Worm (Caenorhabditis elegans) whole organism, mixed stage, embryonic: ENCODE data around the gene F44E5.5.

Experiments used
- M03D4.4 ChIP-seq: sonication (generic microtip); optimal IDR thresholded peaks from 2 replicates; lab custom pipeline; 2017; ENCODE audit warnings: mild to moderate bottlenecking, missing genetic modification characterization, missing compliant biosample characterization
- bed-3 ChIP-seq: fragments of 200-800 bp; sonication (Bioruptor generic); optimal IDR thresholded peaks from 3 replicates; lab custom pipeline; 2018; ENCODE audit warnings: mild to moderate bottlenecking, missing genetic modification characterization, moderate library complexity, missing compliant biosample characterization
- blmp-1 ChIP-seq: fragments of 150-350 bp; optimal IDR thresholded peaks from 2 replicates; lab custom pipeline; 2014; ENCODE audit warnings: missing biosample characterization, missing genetic modification characterization
- ceh-39 ChIP-seq: fragments of 150-350 bp; optimal IDR thresholded peaks from 2 replicates; lab custom pipeline; 2014; ENCODE audit warnings: missing biosample characterization, missing genetic modification characterization
- ceh-43 ChIP-seq: fragments of 200-800 bp; sonication (Bioruptor generic); optimal IDR thresholded peaks from 2 replicates; lab custom pipeline; 2018; ENCODE audit warnings: mild to moderate bottlenecking, missing genetic modification characterization, moderate library complexity, missing compliant biosample characterization
- ceh-83 ChIP-seq: fragments of 200-800 bp; sonication (Bioruptor generic); optimal IDR thresholded peaks from 2 replicates; lab custom pipeline; 2018; ENCODE audit warnings: mild to moderate bottlenecking, missing genetic modification characterization, missing compliant biosample characterization
- ces-1 ChIP-seq: fragments of 150-350 bp; optimal IDR thresholded peaks from 2 replicates; lab custom pipeline; 2014; ENCODE audit warnings: missing biosample characterization, missing genetic modification reagents, missing genetic modification characterization
- cnd-1 ChIP-seq: fragments of 200-800 bp; sonication (Bioruptor generic); optimal IDR thresholded peaks from 2 replicates; lab custom pipeline; 2018; ENCODE audit warnings: mild to moderate bottlenecking, missing genetic modification characterization, missing compliant biosample characterization
- drap-1 ChIP-seq: fragments of 200-800 bp; sonication (Bioruptor generic); optimal IDR thresholded peaks from 3 replicates; lab custom pipeline; 2018; ENCODE audit warnings: mild to moderate bottlenecking, missing genetic modification characterization, missing compliant biosample characterization
- elt-1 ChIP-seq: sonication (generic microtip); optimal IDR thresholded peaks from 2 replicates; lab custom pipeline; 2017; ENCODE audit warnings: missing genetic modification characterization, mild to moderate bottlenecking, missing compliant biosample characterization, antibody characterized with exemption, moderate library complexity, borderline replicate concordance; ENCODE audit not compliant: insufficient read depth
- elt-3 ChIP-seq: fragments of 150-350 bp; optimal IDR thresholded peaks from 2 replicates; lab custom pipeline; 2014; ENCODE audit warnings: missing biosample characterization, missing genetic modification characterization
- flh-1 ChIP-seq: fragments of 200-800 bp; sonication (Bioruptor generic); optimal IDR thresholded peaks from 2 replicates; lab custom pipeline; 2018; ENCODE audit warnings: mild to moderate bottlenecking, missing genetic modification characterization, moderate library complexity, missing compliant biosample characterization
- ham-2 ChIP-seq: fragments of 200-800 bp; sonication (Bioruptor generic); optimal IDR thresholded peaks from 2 replicates; lab custom pipeline; 2018; ENCODE audit warnings: mild to moderate bottlenecking, missing genetic modification characterization, missing compliant biosample characterization
- lin-13 ChIP-seq: fragments of 150-350 bp; optimal IDR thresholded peaks from 2 replicates; lab custom pipeline; 2014; ENCODE audit warnings: missing biosample characterization, missing genetic modification characterization
- lin-32 ChIP-seq: fragments of 200-800 bp; sonication (Bioruptor generic); optimal IDR thresholded peaks from 2 replicates; lab custom pipeline; 2018; ENCODE audit warnings: mild to moderate bottlenecking, missing genetic modification characterization, missing compliant biosample characterization
- lsy-2 ChIP-seq: fragments of 150-350 bp; optimal IDR thresholded peaks from 2 replicates; lab custom pipeline; 2014; ENCODE audit warnings: missing biosample characterization, missing genetic modification characterization
- mab-5 ChIP-seq: fragments of 150-350 bp; optimal IDR thresholded peaks from 2 replicates; lab custom pipeline; 2014; ENCODE audit warnings: missing biosample characterization, missing genetic modification characterization
- mep-1 ChIP-seq: fragments of 150-350 bp; optimal IDR thresholded peaks from 2 replicates; lab custom pipeline; 2017; ENCODE audit warnings: missing biosample characterization, missing genetic modification reagents, missing genetic modification characterization, inconsistent platforms
- nhr-12 ChIP-seq: fragments of 150-350 bp; optimal IDR thresholded peaks from 2 replicates; lab custom pipeline; 2014; ENCODE audit warnings: missing biosample characterization, missing genetic modification characterization
- nhr-28 ChIP-seq: fragments of 150-350 bp; optimal IDR thresholded peaks from 2 replicates; lab custom pipeline; 2014; ENCODE audit warnings: missing biosample characterization, missing genetic modification characterization
- nhr-76 ChIP-seq: sonication (generic microtip); optimal IDR thresholded peaks from 2 replicates; lab custom pipeline; 2017; ENCODE audit warnings: missing biosample characterization, missing genetic modification characterization
- pha-4 ChIP-seq: fragments of 150-350 bp; optimal IDR thresholded peaks from 2 replicates; lab custom pipeline; 2018; ENCODE audit warnings: missing biosample characterization, missing genetic modification reagents, missing genetic modification characterization
- sptf-1 ChIP-seq: sonication (generic microtip); optimal IDR thresholded peaks from 2 replicates; lab custom pipeline; 2017; ENCODE audit warnings: mild to moderate bottlenecking, missing genetic modification characterization, moderate library complexity, missing compliant biosample characterization
- tbx-8 ChIP-seq: fragments of 200-800 bp; sonication (Bioruptor generic); optimal IDR thresholded peaks from 2 replicates; lab custom pipeline; 2018; ENCODE audit warnings: mild to moderate bottlenecking, missing genetic modification characterization, moderate library complexity, missing compliant biosample characterization
- unc-120 ChIP-seq: sonication (generic microtip); optimal IDR thresholded peaks from 2 replicates; lab custom pipeline; 2017; ENCODE audit warnings: missing genetic modification characterization, missing compliant biosample characterization; ENCODE audit not compliant: poor library complexity, severe bottlenecking
- unc-39 ChIP-seq: fragments of 150-350 bp; optimal IDR thresholded peaks from 2 replicates; lab custom pipeline; 2014; ENCODE audit warnings: missing biosample characterization, missing genetic modification characterization
- unc-62 ChIP-seq: fragments of 150-350 bp; optimal IDR thresholded peaks from 2 replicates; lab custom pipeline; 2014; ENCODE audit warnings: missing biosample characterization, missing genetic modification reagents, missing genetic modification characterization
- zip-8 ChIP-seq: fragments of 150-350 bp; optimal IDR thresholded peaks from 2 replicates; lab custom pipeline; 2014; ENCODE audit warnings: missing biosample characterization, missing genetic modification characterization

Gene F44E5.5

ce11 chrII:11806256-11806655 is 46.8 kb downstream of the F44E5.5 start, which contains the start of gene jmjd-1.1:
TSS of gene jmjd-1.1 (plus strand) at chrII:11806556.
- TF ChIP-seq ceh-83 (GFP tag; lab: Kevin White, UChicago) (no peak), M03D4.4 (tag; lab: Kevin White, UChicago) (no peak), mab-5 (tag; lab: Kevin White, UChicago) (no peak), pha-4 (no peak), elt-1 (tag; lab: Kevin White, UChicago) (no peak), unc-62 (GFP tag; lab: Kevin White, UChicago) (no peak), lsy-2 (tag; lab: Kevin White, UChicago) (no peak), ham-2 (no peak), nhr-76 (no peak), blmp-1 (no peak), mep-1 (tag; lab: Kevin White, UChicago) (no peak), lin-13 (no peak), ceh-39 (tag; lab: Kevin White, UChicago) (no peak), ceh-43 (GFP tag; lab: Kevin White, UChicago) (no peak), bed-3 (GFP tag; lab: Kevin White, UChicago) (no peak), drap-1 (no peak), lin-32 (GFP tag; lab: Kevin White, UChicago) (no peak), cnd-1 (tag; lab: Kevin White, UChicago) (no peak)

- no peak for TF ChIP-seq unc-120 (tag; lab: Kevin White, UChicago)
- no peak for TF ChIP-seq nhr-28
- no peak for TF ChIP-seq unc-39 (tag; lab: Kevin White, UChicago)
- TF ChIP-seq M03D4.4 (tag; lab: Kevin White, UChicago) = no peak
- TF ChIP-seq ceh-83 (GFP tag; lab: Kevin White, UChicago) = no peak
- TF ChIP-seq mab-5 (tag; lab: Kevin White, UChicago) = no peak
- TF ChIP-seq ceh-43 (GFP tag; lab: Kevin White, UChicago) = no peak
- TF ChIP-seq ham-2 = no peak
- TF ChIP-seq sptf-1 (tag; lab: Kevin White, UChicago) = no peak
- no peak for TF ChIP-seq elt-3 (tag; lab: Kevin White, UChicago)
- TF ChIP-seq ces-1 (GFP tag; lab: Kevin White, UChicago) = no peak
- TF ChIP-seq bed-3 (GFP tag; lab: Kevin White, UChicago) = no peak
- no peak for TF ChIP-seq zip-8 (tag; lab: Kevin White, UChicago)
Observed at ce11 chrII:11808979-11809378, 49.5 kb downstream of the F44E5.5 start, which contains the start of gene F43G6.10. TSS of gene F43G6.10 (plus strand) at chrII:11809349.

- TF ChIP-seq ceh-43 (GFP tag; lab: Kevin White, UChicago) = no peak
- no peak for TF ChIP-seq elt-3 (tag; lab: Kevin White, UChicago)
- no peak for TF ChIP-seq nhr-12 (tag; lab: Kevin White, UChicago)
- TF ChIP-seq, all 35 proteins: peak for 0
Observed at ce11 chrII:11810436-11810835, 51.0 kb downstream of the F44E5.5 start, which contains the start of gene F43G6.7. TSS of gene F43G6.7 (plus strand) at chrII:11810790.

ce11 chrII:11811241-11811640 is 51.8 kb downstream of the F44E5.5 start:
- no peak for TF ChIP-seq lin-13
- TF ChIP-seq elt-3 (tag; lab: Kevin White, UChicago) = no peak
- TF ChIP-seq drap-1 = no peak
- TF ChIP-seq ceh-83 (GFP tag; lab: Kevin White, UChicago) = no peak
- no peak for TF ChIP-seq zip-8 (tag; lab: Kevin White, UChicago)
- no peak for TF ChIP-seq tbx-8 (GFP tag; lab: Kevin White, UChicago)
- no peak for TF ChIP-seq blmp-1
- TF ChIP-seq flh-1 (GFP tag; lab: Kevin White, UChicago) = no peak
- TF ChIP-seq unc-62 (GFP tag; lab: Kevin White, UChicago) = no peak
- no peak for TF ChIP-seq sptf-1 (tag; lab: Kevin White, UChicago)
- TF ChIP-seq ceh-39 (tag; lab: Kevin White, UChicago) = no peak
- no peak for TF ChIP-seq mab-5 (tag; lab: Kevin White, UChicago)
- TF ChIP-seq unc-120 (tag; lab: Kevin White, UChicago) = no peak
- no peak for TF ChIP-seq ces-1 (GFP tag; lab: Kevin White, UChicago)
